Worm (Caenorhabditis elegans): ENCODE results near the gene W07G4.7.
A peak's percentile ranks its signal among the peaks of the same experiment; 100 is the strongest.

Gene W07G4.7

ce11 chrV:13075432-13075831 lies 40.9 kb upstream of the W07G4.7 start:
- TF ChIP-seq dsc-1 (tag; optimal IDR thresholded peaks at IDR 0.05): peak; percentile 62
- no peak for TF ChIP-seq unc-86 (tag; optimal IDR thresholded peaks at IDR 0.05)
- TF ChIP-seq alr-1 (tag; optimal IDR thresholded peaks at IDR 0.05; ENCODE audit: borderline replicate concordance): no peak
- TF ChIP-seq aha-1 (tag; optimal IDR thresholded peaks at IDR 0.05): no peak
- no peak for TF ChIP-seq zag-1 (tag; optimal IDR thresholded peaks at IDR 0.05)
- no peak for TF ChIP-seq mdl-1 (tag; optimal IDR thresholded peaks at IDR 0.05)
- peak; percentile 61 for TF ChIP-seq pax-3 (tag; optimal IDR thresholded peaks at IDR 0.05)

DNA sequence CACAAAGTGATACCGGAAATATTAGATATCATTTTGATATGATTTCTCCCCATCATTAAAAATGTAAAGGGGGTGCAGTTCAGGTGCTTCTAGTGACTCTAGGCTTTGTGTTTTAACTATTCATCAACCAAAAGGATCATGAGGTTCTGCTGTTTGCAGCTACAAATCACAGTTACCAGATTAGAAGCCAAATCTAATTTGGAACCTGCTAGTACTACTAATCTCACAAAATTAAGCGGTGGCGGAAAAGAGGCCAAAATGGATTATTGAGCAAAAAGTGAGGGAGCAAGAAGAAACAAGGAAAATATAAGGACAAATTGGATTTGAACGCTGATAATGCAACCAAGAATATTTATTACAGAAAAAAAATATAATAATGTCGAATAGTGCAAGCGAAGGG lies 39.6 kb upstream of the W07G4.7 start:
- TF ChIP-seq nhr-76 (tag; optimal IDR thresholded peaks at IDR 0.05) (no peak), dsc-1 (tag; optimal IDR thresholded peaks at IDR 0.05) (peak; percentile 70), pax-3 (tag; optimal IDR thresholded peaks at IDR 0.05) (peak; percentile 19)

DNA sequence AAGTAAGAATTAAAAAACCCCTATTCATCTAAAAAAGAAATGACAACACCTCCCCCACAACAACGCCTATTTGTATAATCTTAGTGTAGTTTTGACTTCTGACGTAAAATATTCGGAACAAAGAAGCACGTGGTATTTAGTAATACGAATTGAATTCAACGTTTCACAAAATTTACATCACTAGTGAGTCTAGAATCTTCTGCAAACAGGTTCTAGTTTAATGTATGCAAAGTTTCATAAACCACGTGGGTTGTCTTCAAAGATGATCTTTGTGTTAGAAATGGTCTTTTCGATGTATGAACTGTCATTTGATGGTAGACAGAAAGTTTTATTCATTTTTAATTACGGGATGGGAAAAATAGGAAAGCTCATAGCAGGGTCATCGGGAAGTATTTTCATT lies 38.6 kb upstream of the W07G4.7 start:
- TF ChIP-seq dpl-1 (GFP tag; optimal IDR thresholded peaks at IDR 0.05) (no peak), alr-1 (tag; optimal IDR thresholded peaks at IDR 0.05; ENCODE audit: borderline replicate concordance) (no peak), nhr-84 (tag; optimal IDR thresholded peaks at IDR 0.05) (no peak), mdl-1 (tag; optimal IDR thresholded peaks at IDR 0.05) (no peak), nhr-237 (tag; optimal IDR thresholded peaks at IDR 0.05) (no peak), pax-3 (tag; optimal IDR thresholded peaks at IDR 0.05) (no peak), ceh-82 (tag; optimal IDR thresholded peaks at IDR 0.05) (no peak), C16A3.4 (tag; optimal IDR thresholded peaks at IDR 0.05) (no peak), ztf-4 (tag; optimal IDR thresholded peaks at IDR 0.05) (no peak), skn-1 (tag; optimal IDR thresholded peaks at IDR 0.05) (no peak), zag-1 (tag; optimal IDR thresholded peaks at IDR 0.05) (no peak), nhr-71 (tag; optimal IDR thresholded peaks at IDR 0.05) (peak; percentile 24), grh-1 (GFP tag; IDR thresholded peaks at IDR 0.05) (no peak), efl-1 (optimal IDR thresholded peaks at IDR 0.05) (no peak), efl-1 (GFP tag; optimal IDR thresholded peaks at IDR 0.05 in 1 of 2) (peak in 1 of 2 experiments; percentile 56), mab-9 (GFP tag; IDR thresholded peaks at IDR 0.05) (no peak), nhr-85 (tag) (peak; percentile 70), ceh-88 (GFP tag; IDR thresholded peaks at IDR 0.05) (no peak), blmp-1 (tag; optimal IDR thresholded peaks at IDR 0.05) (no peak), elt-3 (tag; optimal IDR thresholded peaks at IDR 0.05) (no peak), ztf-11 (tag; optimal IDR thresholded peaks at IDR 0.05) (no peak), nhr-28 (tag; optimal IDR thresholded peaks at IDR 0.05) (no peak), lin-14 (GFP tag; optimal IDR thresholded peaks at IDR 0.05) (no peak), aha-1 (tag; optimal IDR thresholded peaks at IDR 0.05) (no peak), Y116A8C.19 (tag; optimal IDR thresholded peaks at IDR 0.05; ENCODE audit: borderline replicate concordance) (no peak), snu-23 (GFP tag; optimal IDR thresholded peaks at IDR 0.05) (peak; percentile 62), unc-62 (GFP tag; optimal IDR thresholded peaks at IDR 0.05) (no peak), dsc-1 (tag; optimal IDR thresholded peaks at IDR 0.05) (peak; percentile 28), egl-27 (tag; optimal IDR thresholded peaks at IDR 0.05) (no peak), unc-98 (GFP tag; IDR thresholded peaks at IDR 0.05) (no peak), nhr-11 (tag; optimal IDR thresholded peaks at IDR 0.05) (no peak), jun-1 (tag; optimal IDR thresholded peaks at IDR 0.05) (no peak), fkh-10 (GFP tag; optimal IDR thresholded peaks at IDR 0.05) (no peak), nhr-90 (tag; optimal IDR thresholded peaks at IDR 0.05; ENCODE audit: poor library complexity) (no peak), ceh-90 (tag; optimal IDR thresholded peaks at IDR 0.05) (no peak), pag-3 (tag; optimal IDR thresholded peaks at IDR 0.05; ENCODE audit: borderline replicate concordance, insufficient read depth) (no peak), ceh-63 (GFP tag; optimal IDR thresholded peaks at IDR 0.05) (no peak), lin-13 (GFP tag; optimal IDR thresholded peaks at IDR 0.05) (no peak), snpc-4 (tag; optimal IDR thresholded peaks at IDR 0.05) (no peak), nhr-20 (tag; optimal IDR thresholded peaks at IDR 0.05) (peak; percentile 42), ceh-8 (GFP tag; optimal IDR thresholded peaks at IDR 0.05) (no peak), hpl-2 (GFP tag; optimal IDR thresholded peaks at IDR 0.05) (no peak), lir-3 (tag; optimal IDR thresholded peaks at IDR 0.05; ENCODE audit: poor library complexity) (no peak), F16B12.6 (tag; optimal IDR thresholded peaks at IDR 0.05) (no peak), fkh-8 (tag; optimal IDR thresholded peaks at IDR 0.05) (no peak), nhr-19 (GFP tag; conservative IDR thresholded peaks at IDR 0.05) (no peak)
